Fruit fly (Drosophila melanogaster) whole organism, embryonic: ENCODE measurements around the gene CG4004.

Experiments
- Adf1 ChIP-seq: fragments of 200-800 bp; sonication (Bioruptor generic); IDR thresholded peaks from 2 replicates; pipeline ENCODE4 v1.3.6; 2022; ENCODE audit warnings: missing biosample characterization, missing genetic modification characterization
- BtbVII ChIP-seq: fragments of 200-800 bp; sonication (Bioruptor generic); optimal IDR thresholded peaks from 3 replicates; lab custom pipeline; 2017; ENCODE audit warnings: missing biosample characterization, mild to moderate bottlenecking, missing genetic modification characterization
- CG10209 ChIP-seq: fragments of 200-800 bp; sonication (Bioruptor generic); optimal IDR thresholded peaks from 3 replicates; lab custom pipeline; 2017; ENCODE audit warnings: missing biosample characterization, mild to moderate bottlenecking, missing genetic modification characterization, missing genetic modification reagents
- CG10959 ChIP-seq: fragments of 200-800 bp; sonication (Bioruptor generic); IDR thresholded peaks from 2 replicates; pipeline ENCODE4 v1.3.6; 2022; ENCODE audit warnings: missing biosample characterization, missing genetic modification characterization
- CG12104 ChIP-seq: fragments of 200-800 bp; sonication (Bioruptor generic); optimal IDR thresholded peaks from 3 replicates; lab custom pipeline; 2016; ENCODE audit warnings: missing biosample characterization, missing genetic modification characterization
- CG13296 ChIP-seq: fragments of 200-800 bp; sonication (Bioruptor generic); optimal IDR thresholded peaks from 3 replicates; lab custom pipeline; 2018; ENCODE audit warnings: missing biosample characterization, mild to moderate bottlenecking, missing genetic modification characterization
- CG13894 ChIP-seq: fragments of 200-800 bp; sonication (Bioruptor generic); optimal IDR thresholded peaks from 3 replicates; lab custom pipeline; 2018; ENCODE audit warnings: missing biosample characterization, mild to moderate bottlenecking, missing genetic modification characterization, moderate library complexity
- CG15514 ChIP-seq: fragments of 200-800 bp; sonication (Bioruptor generic); optimal IDR thresholded peaks from 3 replicates; lab custom pipeline; 2017; ENCODE audit warnings: missing biosample characterization, missing genetic modification characterization, mild to moderate bottlenecking, moderate library complexity, missing genetic modification reagents
- CG15601 ChIP-seq: fragments of 200-800 bp; sonication (Bioruptor generic); optimal IDR thresholded peaks from 3 replicates; lab custom pipeline; 2019; ENCODE audit warnings: missing biosample characterization, mild to moderate bottlenecking, missing genetic modification characterization, moderate library complexity
- CG1603 ChIP-seq: fragments of 200-800 bp; sonication (Bioruptor generic); optimal IDR thresholded peaks from 2 replicates; lab custom pipeline; 2019; ENCODE audit warnings: missing biosample characterization, mild to moderate bottlenecking, missing genetic modification characterization, moderate library complexity
- CG30403 ChIP-seq: fragments of 200-800 bp; sonication (Bioruptor generic); optimal IDR thresholded peaks from 3 replicates; lab custom pipeline; 2016; ENCODE audit warnings: missing biosample characterization, missing genetic modification characterization
- CG30431 ChIP-seq: fragments of 200-800 bp; sonication (Bioruptor generic); optimal IDR thresholded peaks from 2 replicates; lab custom pipeline; 2017; ENCODE audit warnings: missing biosample characterization, missing genetic modification characterization
- CG3407 ChIP-seq: fragments of 200-800 bp; sonication (Bioruptor generic); optimal IDR thresholded peaks from 2 replicates; lab custom pipeline; 2018; ENCODE audit warnings: missing biosample characterization, mild to moderate bottlenecking, missing genetic modification characterization
- CG7786 ChIP-seq: fragments of 200-800 bp; sonication (Bioruptor generic); optimal IDR thresholded peaks from 2 replicates; lab custom pipeline; 2016; ENCODE audit warnings: missing biosample characterization, missing genetic modification characterization
- CG7839 ChIP-seq: fragments of 200-800 bp; sonication (Bioruptor generic); optimal IDR thresholded peaks from 3 replicates; lab custom pipeline; 2018; ENCODE audit warnings: missing biosample characterization, mild to moderate bottlenecking, missing genetic modification characterization, moderate library complexity
- CG8290 ChIP-seq, 3 experiments: fragments of 200-800 bp; sonication (Bioruptor generic); optimal IDR thresholded peaks; 2 replicates each; lab custom pipeline; 2016 to 2019; ENCODE audit warnings: missing biosample characterization in 3 of 3, missing genetic modification characterization in 3 of 3, mild to moderate bottlenecking in 2 of 3, moderate library complexity in 1 of 3
- CTCF ChIP-seq: fragments of 200-800 bp; sonication (Bioruptor generic); optimal IDR thresholded peaks from 2 replicates; lab custom pipeline; 2017; ENCODE audit warnings: missing biosample characterization, mild to moderate bottlenecking, missing genetic modification characterization, moderate library complexity
- Dad ChIP-seq: fragments of 200-800 bp; sonication (Bioruptor generic); optimal IDR thresholded peaks from 3 replicates; lab custom pipeline; 2016; ENCODE audit warnings: missing biosample characterization, missing genetic modification characterization
- Drgx ChIP-seq: fragments of 200-800 bp; sonication (Bioruptor generic); IDR thresholded peaks from 2 replicates; pipeline ENCODE4 v1.3.6; 2022; ENCODE audit warnings: missing biosample characterization, missing genetic modification characterization
- E2f1 ChIP-seq: fragments of 200-800 bp; sonication (Bioruptor generic); IDR thresholded peaks from 2 replicates; pipeline ENCODE4 v1.3.6; 2022; ENCODE audit warnings: missing biosample characterization, missing genetic modification characterization
- HLH54F ChIP-seq: fragments of 200-800 bp; sonication (Bioruptor generic); optimal IDR thresholded peaks from 3 replicates; lab custom pipeline; 2016; ENCODE audit warnings: missing biosample characterization, missing genetic modification characterization
- Jarid2 ChIP-seq: fragments of 200-800 bp; sonication (Bioruptor generic); optimal IDR thresholded peaks from 3 replicates; lab custom pipeline; 2017; ENCODE audit warnings: mild to moderate bottlenecking, missing biosample characterization, missing genetic modification reagents, missing genetic modification characterization
- Lim3 ChIP-seq: fragments of 200-800 bp; sonication (Bioruptor generic); IDR thresholded peaks from 2 replicates; pipeline ENCODE4 v1.3.6; 2022; ENCODE audit warnings: missing biosample characterization, missing genetic modification characterization
- Optix ChIP-seq: fragments of 200-800 bp; sonication (Bioruptor generic); IDR thresholded peaks from 3 replicates; pipeline ENCODE4 v1.3.6; 2022; ENCODE audit warnings: missing biosample characterization, missing genetic modification characterization
- Trl ChIP-seq, 3 experiments: fragments of >200 bp in 2 of 3; fragments of 200-800 bp in 1 of 3; sonication (Bioruptor generic) in 1 of 3; optimal IDR thresholded peaks; 2 replicates in 1 of 3; 3 replicates in 2 of 3; lab custom pipeline; 2016 to 2017; ENCODE audit warnings: missing biosample characterization in 1 of 3, missing genetic modification characterization in 1 of 3
- abd-A ChIP-seq: fragments of 200-800 bp; sonication (Bioruptor generic); optimal IDR thresholded peaks from 3 replicates; lab custom pipeline; 2019; ENCODE audit warnings: missing biosample characterization, mild to moderate bottlenecking, missing genetic modification characterization, moderate library complexity
- bab2 ChIP-seq: fragments of 200-800 bp; sonication (Bioruptor generic); optimal IDR thresholded peaks from 2 replicates; lab custom pipeline; 2016; ENCODE audit warnings: missing biosample characterization, missing genetic modification characterization
- bbx ChIP-seq: fragments of 200-800 bp; sonication (Bioruptor generic); IDR thresholded peaks from 2 replicates; pipeline ENCODE4 v1.3.6; 2022; ENCODE audit warnings: missing biosample characterization, missing genetic modification characterization; ENCODE audit not compliant: partially characterized antibody
- bigmax ChIP-seq: fragments of 200-800 bp; sonication (Bioruptor generic); optimal IDR thresholded peaks from 2 replicates; lab custom pipeline; 2018; ENCODE audit warnings: missing biosample characterization, mild to moderate bottlenecking, missing genetic modification characterization
- br ChIP-seq: fragments of >200 bp; optimal IDR thresholded peaks from 2 replicates; lab custom pipeline; 2017
- btn ChIP-seq: fragments of 200-800 bp; sonication (Bioruptor generic); optimal IDR thresholded peaks from 2 replicates; lab custom pipeline; 2016; ENCODE audit warnings: missing biosample characterization, missing genetic modification characterization
- cato ChIP-seq: fragments of 200-800 bp; sonication (Bioruptor generic); optimal IDR thresholded peaks from 2 replicates; lab custom pipeline; 2016; ENCODE audit warnings: missing biosample characterization, missing genetic modification characterization, borderline replicate concordance
- crc ChIP-seq: fragments of 200-800 bp; sonication (Bioruptor generic); optimal IDR thresholded peaks from 2 replicates; lab custom pipeline; 2016; ENCODE audit warnings: missing biosample characterization, missing genetic modification characterization
- crp ChIP-seq, 2 experiments: fragments of 200-800 bp; sonication (Bioruptor generic); optimal IDR thresholded peaks; 2 replicates in 1 of 2; 3 replicates in 1 of 2; lab custom pipeline; 2017; ENCODE audit warnings: missing biosample characterization in 2 of 2, missing genetic modification characterization in 2 of 2, mild to moderate bottlenecking in 1 of 2, moderate library complexity in 1 of 2
- dati ChIP-seq: fragments of 200-800 bp; sonication (Bioruptor generic); IDR thresholded peaks from 2 replicates; pipeline ENCODE4 v1.3.6; 2022; ENCODE audit warnings: missing biosample characterization, missing genetic modification characterization
- gce ChIP-seq: fragments of 200-800 bp; sonication (Bioruptor generic); IDR thresholded peaks from 3 replicates; pipeline ENCODE4 v1.3.6; 2022; ENCODE audit warnings: missing biosample characterization, missing genetic modification characterization
- inv ChIP-seq: fragments of 200-800 bp; sonication (Bioruptor generic); IDR thresholded peaks from 2 replicates; pipeline ENCODE4 v1.3.6; 2022; ENCODE audit warnings: missing biosample characterization, missing genetic modification characterization; ENCODE audit not compliant: partially characterized antibody
- kay ChIP-seq: fragments of 200-800 bp; sonication (Bioruptor generic); optimal IDR thresholded peaks from 2 replicates; lab custom pipeline; 2016; ENCODE audit warnings: missing biosample characterization, missing genetic modification characterization
- pho ChIP-seq: fragments of 200-800 bp; sonication (Bioruptor generic); optimal IDR thresholded peaks from 2 replicates; lab custom pipeline; 2016; ENCODE audit warnings: missing biosample characterization, missing genetic modification characterization
- schlank ChIP-seq: fragments of 200-800 bp; sonication (Bioruptor generic); optimal IDR thresholded peaks from 2 replicates; lab custom pipeline; 2018; ENCODE audit warnings: missing biosample characterization, mild to moderate bottlenecking, missing genetic modification characterization
- sd ChIP-seq: fragments of 200-800 bp; sonication (Bioruptor generic); optimal IDR thresholded peaks from 3 replicates; lab custom pipeline; 2018; ENCODE audit warnings: missing biosample characterization, mild to moderate bottlenecking, missing genetic modification characterization, moderate library complexity
- sens ChIP-seq: fragments of 200-800 bp; sonication (Bioruptor generic); peaks from one replicate; lab custom pipeline; 2016; ENCODE audit warnings: missing biosample characterization, missing genetic modification characterization
- tin ChIP-seq: fragments of 200-800 bp; sonication (Bioruptor generic); optimal IDR thresholded peaks from 3 replicates; lab custom pipeline; 2016; ENCODE audit warnings: missing biosample characterization, missing genetic modification characterization
- unpg ChIP-seq: fragments of 200-800 bp; sonication (Bioruptor generic); optimal IDR thresholded peaks from 3 replicates; lab custom pipeline; 2018; ENCODE audit warnings: missing biosample characterization, mild to moderate bottlenecking, missing genetic modification characterization, moderate library complexity
- vnd ChIP-seq: fragments of 200-800 bp; sonication (Bioruptor generic); IDR thresholded peaks from 3 replicates; pipeline ENCODE4 v1.3.6; 2022; ENCODE audit warnings: missing biosample characterization, missing genetic modification characterization; ENCODE audit not compliant: partially characterized antibody

Gene CG4004

DNA sequence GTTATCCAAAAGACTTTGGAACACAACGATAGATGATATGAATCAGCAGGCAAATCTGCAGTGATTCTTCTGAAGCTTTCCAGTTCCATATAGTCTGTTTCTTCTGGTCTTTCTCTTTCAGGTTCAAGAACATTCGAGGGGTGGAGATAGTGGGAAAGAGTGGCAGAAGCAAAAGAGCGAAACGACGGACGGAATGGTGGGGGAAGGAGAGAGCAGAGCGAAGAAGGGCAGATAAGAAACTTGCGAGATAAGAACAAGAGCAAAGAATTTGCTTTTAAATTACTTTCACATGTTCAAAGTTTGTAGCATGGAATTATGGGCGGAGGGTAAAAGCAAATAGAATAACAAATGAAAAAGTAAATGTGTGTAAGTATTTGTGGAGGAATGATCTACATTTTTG lies 5.0 kb upstream of the CG4004 start (continued):
- no peak for TF ChIP-seq inv
- TF ChIP-seq br (lab: Kevin White, UChicago) = no peak
- TF ChIP-seq Dad (GFP tag; lab: Kevin White, UChicago) = no peak

DNA sequence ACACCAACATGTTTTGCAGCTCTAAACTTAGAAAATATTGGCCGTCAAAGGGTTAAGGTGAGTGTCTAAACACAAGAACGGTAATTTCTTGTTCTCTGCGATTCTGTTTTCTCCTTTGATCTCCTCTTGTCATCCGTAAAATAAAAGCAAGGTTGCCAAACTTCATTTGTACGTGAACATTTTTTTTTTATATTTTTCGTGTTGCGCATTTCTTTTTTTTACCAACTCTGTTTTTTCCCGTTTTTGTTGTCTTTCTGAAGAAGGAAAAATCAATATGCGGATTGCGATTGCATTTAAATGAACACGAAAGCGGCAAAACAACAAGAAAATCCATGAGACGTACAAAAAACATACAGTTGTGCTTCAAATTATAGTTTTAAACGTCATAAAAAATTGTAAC lies 4.2 kb upstream of the CG4004 start:
- TF ChIP-seq CG10209 (GFP tag; lab: Kevin White, UChicago) (no peak), bab2 (no peak), crc (GFP tag; lab: Kevin White, UChicago) (no peak), sens (GFP tag; lab: Kevin White, UChicago) (peak; percentile 35), Lim3 (GFP tag; lab: Robert Waterston, UW) (no peak), kay (GFP tag; lab: Kevin White, UChicago) (no peak), pho (GFP tag; lab: Kevin White, UChicago) (no peak), CG3407 (GFP tag; lab: Kevin White, UChicago) (peak; percentile 93), CG10959 (GFP tag; lab: Robert Waterston, UW) (no peak), unpg (no peak), CG13296 (no peak), E2f1 (GFP tag; lab: Robert Waterston, UW) (no peak), Optix (GFP tag; lab: Robert Waterston, UW) (no peak), CG15601 (tag; lab: Kevin White, UChicago) (no peak), CG12104 (GFP tag; lab: Kevin White, UChicago) (no peak), CG15514 (GFP tag; lab: Kevin White, UChicago) (no peak)
- TF ChIP-seq, all 482 proteins: peak for 2

DNA sequence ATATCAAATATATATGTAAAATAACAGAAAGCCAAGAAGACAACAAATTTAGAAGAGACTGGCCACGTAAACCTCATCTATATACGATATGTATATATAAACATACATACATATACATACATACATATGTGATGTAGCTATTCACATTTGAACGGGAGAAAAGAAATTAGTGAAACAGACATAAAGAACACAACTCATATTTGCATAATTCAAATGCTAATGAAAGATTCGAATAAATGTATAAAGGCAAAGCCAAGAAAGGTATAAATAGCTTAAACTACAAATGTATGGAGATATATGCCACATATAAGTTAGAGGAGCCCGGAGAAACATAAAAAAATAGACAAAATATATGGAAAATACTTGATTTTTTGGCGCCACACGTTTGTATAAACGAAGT lies 3.6 kb upstream of the CG4004 start:
- TF ChIP-seq CG13894 (tag; lab: Kevin White, UChicago) (peak; percentile 64), sd (peak; percentile 34), abd-A (tag; lab: Kevin White, UChicago) (peak; percentile 53), bigmax (GFP tag; lab: Kevin White, UChicago) (no peak), dati (GFP tag; lab: Robert Waterston, UW) (no peak)

DNA sequence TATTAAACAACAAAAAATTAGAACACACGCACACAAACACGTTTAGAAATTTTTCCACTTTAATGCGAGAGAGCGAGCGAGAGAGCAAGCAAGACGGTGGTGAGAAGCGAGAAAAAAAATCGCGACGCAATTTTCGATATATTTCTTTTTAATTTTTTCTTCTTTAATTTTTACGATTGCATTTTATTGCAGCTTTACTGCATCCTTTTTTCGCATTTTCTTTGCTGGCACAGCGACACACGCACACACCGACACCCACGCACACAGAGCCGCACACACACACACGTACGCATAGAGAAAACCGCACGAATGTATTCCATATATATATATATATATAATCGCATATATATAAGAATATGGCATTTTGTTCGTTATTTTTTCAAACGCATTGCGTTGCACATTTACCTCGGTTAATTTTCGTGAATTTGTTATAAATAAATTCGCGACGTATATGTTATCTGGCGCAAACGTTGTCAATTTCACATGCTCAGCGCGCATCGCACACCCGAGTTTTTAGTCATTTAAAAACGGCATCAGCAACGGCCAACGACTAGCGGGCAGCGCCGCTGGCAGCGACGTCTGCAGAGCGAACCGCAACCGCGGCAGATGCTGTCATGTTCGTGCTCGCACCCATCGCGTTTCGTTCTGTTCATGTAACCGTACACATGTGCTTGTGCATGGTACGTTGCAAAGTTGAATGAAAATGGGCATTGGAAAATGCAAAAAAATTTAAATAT lies 1.9 kb upstream of the CG4004 start, which contains the start of gene Smr:
Gene Smr, minus strand, starts transcription at position 705 of the 737 bp plus-strand sequence.
- TF ChIP-seq CTCF (GFP tag; lab: Kevin White, UChicago) (no peak), CG7786 (no peak), CG3407 (GFP tag; lab: Kevin White, UChicago) (peak; percentile 78), CG8290 (GFP tag; optimal IDR thresholded peaks at IDR 0.05; lab: Kevin White, UChicago) (no peak), CG8290 (tag; optimal IDR thresholded peaks at IDR 0.05; lab: Kevin White, UChicago) (peak in 1 of 2 experiments; percentile 33), BtbVII (GFP tag; lab: Kevin White, UChicago) (no peak), Trl (optimal IDR thresholded peaks at IDR 0.05; lab: Kevin White, UChicago) (peak in 1 of 2 experiments; percentile 35), Trl (GFP tag; optimal IDR thresholded peaks at IDR 0.05; lab: Kevin White, UChicago) (no peak), Drgx (GFP tag; lab: Robert Waterston, UW) (no peak), CG7839 (tag; lab: Kevin White, UChicago) (no peak), Jarid2 (peak; percentile 38), Adf1 (GFP tag; lab: Robert Waterston, UW) (peak; percentile 93), bbx (peak; percentile 19; the same call in 1 of the 2 replicates), btn (GFP tag; lab: Kevin White, UChicago) (no peak), gce (GFP tag; lab: Robert Waterston, UW) (no peak), crp (GFP tag; optimal IDR thresholded peaks at IDR 0.05; lab: Kevin White, UChicago) (no peak), CG30431 (GFP tag; lab: Kevin White, UChicago) (no peak), vnd (GFP tag; lab: Robert Waterston, UW) (no peak), cato (GFP tag; lab: Kevin White, UChicago) (no peak), schlank (tag; lab: Kevin White, UChicago) (no peak), CG1603 (tag; lab: Kevin White, UChicago) (peak; percentile 6), CG10959 (GFP tag; lab: Robert Waterston, UW) (no peak), tin (GFP tag; lab: Kevin White, UChicago) (no peak), HLH54F (no peak), CG30403 (GFP tag; lab: Kevin White, UChicago) (no peak)
